Worm (Caenorhabditis elegans) whole organism, young adult: ENCODE results near the gene W06G6.9.
A peak's percentile ranks its signal among the peaks of the same experiment; 100 is the strongest.
"Not testable (repeated sequence)": the region's sequence is repeated elsewhere in the genome, so short reads cannot be mapped to it uniquely, and the experiment has no call there.

ENCODE experiments used
- F23B12.7 ChIP-seq: sonication (generic microtip); optimal IDR thresholded peaks from 2 replicates; lab custom pipeline; 2017; ENCODE audit warnings: missing genetic modification characterization, mild to moderate bottlenecking, missing compliant biosample characterization, antibody characterized with exemption, moderate library complexity; ENCODE audit not compliant: insufficient read depth
- F33H1.4 ChIP-seq: fragments of 200-800 bp; sonication (Bioruptor generic); IDR thresholded peaks from 2 replicates; pipeline ENCODE4 v1.3.6; 2022; ENCODE audit warnings: missing genetic modification reagents, missing genetic modification characterization, missing compliant biosample characterization
- F37B4.10 ChIP-seq: fragments of 200-800 bp; sonication (Bioruptor generic); IDR thresholded peaks from 2 replicates; pipeline ENCODE4 v1.3.6; 2022; ENCODE audit warnings: missing genetic modification characterization, missing compliant biosample characterization
- F49E8.2 ChIP-seq: sonication (generic microtip); optimal IDR thresholded peaks from 3 replicates; lab custom pipeline; 2017; ENCODE audit warnings: missing genetic modification characterization, mild to moderate bottlenecking, missing compliant biosample characterization, antibody characterized with exemption, moderate library complexity; ENCODE audit not compliant: insufficient read depth
- F52B5.7 ChIP-seq: sonication (generic microtip); optimal IDR thresholded peaks from 2 replicates; lab custom pipeline; 2016; ENCODE audit warnings: mild to moderate bottlenecking, missing genetic modification characterization, missing compliant biosample characterization
- F57A8.1 ChIP-seq: fragments of 200-800 bp; sonication (Bioruptor generic); optimal IDR thresholded peaks from 2 replicates; lab custom pipeline; 2018; ENCODE audit warnings: mild to moderate bottlenecking, missing genetic modification characterization, moderate library complexity, missing compliant biosample characterization
- K12H6.12 ChIP-seq: fragments of 200-800 bp; sonication (Bioruptor generic); optimal IDR thresholded peaks from 2 replicates; lab custom pipeline; 2018; ENCODE audit warnings: mild to moderate bottlenecking, missing genetic modification characterization, missing compliant biosample characterization
- T07F8.4 ChIP-seq: sonication (generic microtip); optimal IDR thresholded peaks from 2 replicates; lab custom pipeline; 2016; ENCODE audit warnings: mild to moderate bottlenecking, missing genetic modification characterization, moderate library complexity, missing compliant biosample characterization
- Y56A3A.18 ChIP-seq: fragments of 200-800 bp; sonication (Bioruptor generic); IDR thresholded peaks from 2 replicates; pipeline ENCODE4 v1.3.6; 2022; ENCODE audit warnings: missing genetic modification reagents, missing genetic modification characterization, missing compliant biosample characterization
- Y67H2A.10 ChIP-seq: fragments of 200-800 bp; sonication (Bioruptor generic); conservative IDR thresholded peaks from 2 replicates; pipeline ENCODE4 v1.3.6; 2022; ENCODE audit warnings: missing genetic modification reagents, missing genetic modification characterization, missing compliant biosample characterization
- Y95B8A.8 ChIP-seq: fragments of 200-800 bp; sonication (Bioruptor generic); IDR thresholded peaks from 2 replicates; pipeline ENCODE4 v1.3.6; 2022; ENCODE audit warnings: missing genetic modification reagents, missing genetic modification characterization, missing compliant biosample characterization
- ZK185.1 ChIP-seq: sonication (generic microtip); optimal IDR thresholded peaks from 2 replicates; lab custom pipeline; 2016; ENCODE audit warnings: mild to moderate bottlenecking, missing genetic modification characterization, missing compliant biosample characterization; ENCODE audit not compliant: poor library complexity, severe bottlenecking
- akir-1 ChIP-seq: fragments of 200-800 bp; sonication (Bioruptor generic); optimal IDR thresholded peaks from 2 replicates; lab custom pipeline; 2018; ENCODE audit warnings: mild to moderate bottlenecking, missing genetic modification characterization, moderate library complexity, missing compliant biosample characterization
- bed-2 ChIP-seq: fragments of 200-800 bp; sonication (Bioruptor generic); IDR thresholded peaks from 2 replicates; pipeline ENCODE4 v1.3.6; 2022; ENCODE audit warnings: missing genetic modification reagents, missing genetic modification characterization, missing compliant biosample characterization
- cebp-2 ChIP-seq: fragments of 200-800 bp; sonication (Bioruptor generic); IDR thresholded peaks from 2 replicates; pipeline ENCODE4 v1.3.6; 2022; ENCODE audit warnings: missing genetic modification characterization, missing compliant biosample characterization
- egl-18 ChIP-seq: fragments of 200-800 bp; sonication (Bioruptor generic); IDR thresholded peaks from 2 replicates; pipeline ENCODE4 v1.3.6; 2022; ENCODE audit warnings: missing genetic modification reagents, missing genetic modification characterization, missing compliant biosample characterization
- fkh-3 ChIP-seq: sonication (generic microtip); optimal IDR thresholded peaks from 2 replicates; lab custom pipeline; 2016; ENCODE audit warnings: mild to moderate bottlenecking, missing genetic modification characterization, missing compliant biosample characterization
- hlh-26 ChIP-seq: fragments of 200-800 bp; sonication (Bioruptor generic); conservative IDR thresholded peaks from 2 replicates; pipeline ENCODE4 v1.3.6; 2022; ENCODE audit warnings: missing genetic modification reagents, missing genetic modification characterization, missing compliant biosample characterization
- hmg-1.2 ChIP-seq: fragments of 200-800 bp; sonication (Bioruptor generic); IDR thresholded peaks from 2 replicates; pipeline ENCODE4 v1.3.6; 2022; ENCODE audit warnings: missing genetic modification reagents, missing genetic modification characterization, missing compliant biosample characterization
- hmg-20 ChIP-seq: fragments of 200-800 bp; sonication (Bioruptor generic); IDR thresholded peaks from 2 replicates; pipeline ENCODE4 v1.3.6; 2022; ENCODE audit warnings: missing genetic modification reagents, missing genetic modification characterization, missing compliant biosample characterization
- lag-1 ChIP-seq: fragments of 200-800 bp; sonication (Bioruptor generic); IDR thresholded peaks from 2 replicates; pipeline ENCODE4 v1.3.6; 2022; ENCODE audit warnings: missing genetic modification reagents, missing genetic modification characterization, missing compliant biosample characterization
- let-607 ChIP-seq, 2 experiments: fragments of 200-800 bp in 1 of 2; sonication (Bioruptor generic) in 1 of 2; sonication (generic microtip) in 1 of 2; optimal IDR thresholded peaks; 2 replicates each; lab custom pipeline; 2016 to 2018; ENCODE audit warnings: mild to moderate bottlenecking in 2 of 2, missing compliant biosample characterization in 2 of 2, missing genetic modification characterization in 2 of 2, moderate library complexity in 2 of 2, missing genotype in 1 of 2
- lin-54 ChIP-seq: fragments of 200-800 bp; sonication (Bioruptor generic); optimal IDR thresholded peaks from 2 replicates; lab custom pipeline; 2018; ENCODE audit warnings: mild to moderate bottlenecking, missing genetic modification characterization, missing compliant biosample characterization
- lir-1 ChIP-seq: fragments of 200-800 bp; sonication (Bioruptor generic); conservative IDR thresholded peaks from 2 replicates; pipeline ENCODE4 v1.3.6; 2022; ENCODE audit warnings: missing genetic modification reagents, missing genetic modification characterization, missing compliant biosample characterization
- lsy-27 ChIP-seq: sonication (generic microtip); optimal IDR thresholded peaks from 2 replicates; lab custom pipeline; 2017; ENCODE audit warnings: missing genetic modification characterization, mild to moderate bottlenecking, missing compliant biosample characterization, antibody characterized with exemption, missing genotype, borderline replicate concordance; ENCODE audit not compliant: insufficient read depth
- mcd-1 ChIP-seq: fragments of 200-800 bp; sonication (Bioruptor generic); IDR thresholded peaks from 2 replicates; pipeline ENCODE4 v1.3.6; 2022; ENCODE audit warnings: missing genetic modification reagents, missing genetic modification characterization, missing compliant biosample characterization
- mel-28 ChIP-seq: sonication (generic microtip); optimal IDR thresholded peaks from 2 replicates; lab custom pipeline; 2016; ENCODE audit warnings: borderline replicate concordance, mild to moderate bottlenecking, missing genetic modification characterization, missing compliant biosample characterization
- mes-4 ChIP-seq: sonication (generic microtip); optimal IDR thresholded peaks from 2 replicates; lab custom pipeline; 2016; ENCODE audit warnings: missing genotype, missing genetic modification characterization, missing compliant biosample characterization
- nfyb-1 ChIP-seq: fragments of 200-800 bp; sonication (Bioruptor generic); IDR thresholded peaks from 2 replicates; pipeline ENCODE4 v1.3.6; 2022; ENCODE audit warnings: missing genetic modification reagents, missing genetic modification characterization, missing compliant biosample characterization
- nhr-120 ChIP-seq: fragments of 200-800 bp; sonication (Bioruptor generic); IDR thresholded peaks from 2 replicates; pipeline ENCODE4 v1.3.6; 2022; ENCODE audit warnings: missing genetic modification characterization, missing compliant biosample characterization
- pha-4 ChIP-seq: fragments of 150-350 bp; sonication (generic microtip); optimal IDR thresholded peaks from 2 replicates; lab custom pipeline; 2014; ENCODE audit warnings: missing biosample characterization, missing genetic modification reagents, missing genetic modification characterization
- repo-1 ChIP-seq: sonication (generic microtip); optimal IDR thresholded peaks from 2 replicates; lab custom pipeline; 2017; ENCODE audit warnings: mild to moderate bottlenecking, missing genetic modification characterization, missing compliant biosample characterization
- rpc-1 ChIP-seq, 2 experiments: fragments of 150-350 bp in 1 of 2; sonication (generic microtip) in 1 of 2; optimal IDR thresholded peaks; 2 replicates each; lab custom pipeline; 2014 to 2018; ENCODE audit warnings: missing biosample characterization in 1 of 2, missing genetic modification characterization in 1 of 2, missing genetic modification reagents in 1 of 2, missing genotype in 1 of 2
- snpc-1.1 ChIP-seq: sonication (generic microtip); optimal IDR thresholded peaks from 2 replicates; lab custom pipeline; 2017; ENCODE audit warnings: missing genetic modification characterization, mild to moderate bottlenecking, missing compliant biosample characterization, antibody characterized with exemption, moderate library complexity, missing genotype, missing genetic modification reagents; ENCODE audit not compliant: insufficient read depth
- snpc-1.3 ChIP-seq: sonication (generic microtip); optimal IDR thresholded peaks from 2 replicates; lab custom pipeline; 2017; ENCODE audit warnings: missing genetic modification characterization, mild to moderate bottlenecking, missing compliant biosample characterization, antibody characterized with exemption, moderate library complexity, missing genotype, missing genetic modification reagents; ENCODE audit not compliant: insufficient read depth
- snpc-3.4 ChIP-seq: sonication (generic microtip); optimal IDR thresholded peaks from 2 replicates; lab custom pipeline; 2017; ENCODE audit warnings: missing genetic modification characterization, mild to moderate bottlenecking, missing compliant biosample characterization, antibody characterized with exemption, moderate library complexity, missing genotype, missing genetic modification reagents
- sptf-2 ChIP-seq: fragments of 200-800 bp; sonication (Bioruptor generic); optimal IDR thresholded peaks from 2 replicates; lab custom pipeline; 2018; ENCODE audit warnings: mild to moderate bottlenecking, missing genetic modification characterization, missing compliant biosample characterization
- tlf-1 ChIP-seq: fragments of 200-800 bp; sonication (Bioruptor generic); optimal IDR thresholded peaks from 2 replicates; lab custom pipeline; 2018; ENCODE audit warnings: mild to moderate bottlenecking, missing genetic modification characterization, missing compliant biosample characterization
- ztf-3 ChIP-seq: fragments of 200-800 bp; sonication (Bioruptor generic); optimal IDR thresholded peaks from 2 replicates; lab custom pipeline; 2018; ENCODE audit warnings: mild to moderate bottlenecking, missing genetic modification characterization, missing compliant biosample characterization

The W06G6.9 gene

DNA sequence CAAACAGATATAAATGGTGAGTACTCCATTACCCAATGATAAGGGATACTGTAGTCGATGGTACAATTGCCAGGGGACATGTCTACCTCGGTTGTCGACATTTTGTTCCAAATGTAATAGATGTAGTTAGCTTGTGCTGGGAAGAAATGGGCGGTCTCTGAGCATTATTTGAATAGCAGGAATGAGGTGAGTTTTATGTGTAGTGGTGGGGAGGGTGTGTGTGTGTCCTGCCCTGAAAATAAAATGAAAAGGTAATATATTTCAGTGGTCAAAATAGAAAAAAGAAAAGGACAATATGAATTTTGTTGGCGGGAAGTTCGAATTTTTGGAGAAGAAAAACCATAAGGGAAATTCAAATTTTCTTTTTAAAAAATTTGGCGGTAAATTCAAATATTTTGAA, 14.5 kb upstream of the W06G6.9 start, which contains the start of gene Y70C5B.2:
Gene Y70C5B.2 (minus strand): TSS at position 101 of the 400 bp plus-strand sequence.
- not testable (repeated sequence) for TF ChIP-seq egl-18 (GFP tag; lab: Robert Waterston, UW); mes-4; lsy-27 (tag; lab: Kevin White, UChicago)

DNA sequence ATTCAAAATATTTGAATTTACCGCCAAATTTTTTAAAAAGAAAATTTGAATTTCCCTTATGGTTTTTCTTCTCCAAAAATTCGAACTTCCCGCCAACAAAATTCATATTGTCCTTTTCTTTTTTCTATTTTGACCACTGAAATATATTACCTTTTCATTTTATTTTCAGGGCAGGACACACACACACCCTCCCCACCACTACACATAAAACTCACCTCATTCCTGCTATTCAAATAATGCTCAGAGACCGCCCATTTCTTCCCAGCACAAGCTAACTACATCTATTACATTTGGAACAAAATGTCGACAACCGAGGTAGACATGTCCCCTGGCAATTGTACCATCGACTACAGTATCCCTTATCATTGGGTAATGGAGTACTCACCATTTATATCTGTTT, 8.0 kb upstream of the W06G6.9 start, which contains the start of gene W06G6.15:
Gene W06G6.15 (plus strand): TSS at position 301 of the 400 bp plus-strand sequence.
- TF ChIP-seq T07F8.4 (tag; lab: Kevin White, UChicago); mcd-1 (GFP tag; lab: Robert Waterston, UW); fkh-3: not testable (repeated sequence)

DNA sequence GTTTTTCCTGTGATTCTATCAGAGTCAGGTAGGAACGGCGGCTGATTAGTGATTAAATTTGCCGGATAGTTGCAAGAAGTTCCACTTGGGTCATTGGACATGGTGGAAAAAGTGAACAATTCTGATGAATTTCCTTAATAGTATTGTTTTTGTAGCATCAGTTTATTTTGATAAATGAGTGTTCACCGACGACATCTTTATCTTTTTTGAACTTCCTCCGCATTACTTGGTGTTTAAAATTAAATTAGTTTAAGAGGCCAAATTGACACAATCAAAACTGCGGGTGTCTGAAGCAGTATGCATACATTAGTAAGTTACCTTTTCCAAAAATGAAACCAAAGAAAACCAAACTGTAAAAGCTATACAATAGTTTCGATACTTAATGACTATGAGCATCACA, 2.9 kb upstream of the W06G6.9 start, which contains the start of gene W06G6.11:
Gene W06G6.11 (minus strand): TSS at position 101 of the 400 bp plus-strand sequence.
- not testable (repeated sequence) for TF ChIP-seq F49E8.2 (tag; lab: Kevin White, UChicago); F23B12.7; snpc-1.3 (tag; lab: Kevin White, UChicago)

DNA sequence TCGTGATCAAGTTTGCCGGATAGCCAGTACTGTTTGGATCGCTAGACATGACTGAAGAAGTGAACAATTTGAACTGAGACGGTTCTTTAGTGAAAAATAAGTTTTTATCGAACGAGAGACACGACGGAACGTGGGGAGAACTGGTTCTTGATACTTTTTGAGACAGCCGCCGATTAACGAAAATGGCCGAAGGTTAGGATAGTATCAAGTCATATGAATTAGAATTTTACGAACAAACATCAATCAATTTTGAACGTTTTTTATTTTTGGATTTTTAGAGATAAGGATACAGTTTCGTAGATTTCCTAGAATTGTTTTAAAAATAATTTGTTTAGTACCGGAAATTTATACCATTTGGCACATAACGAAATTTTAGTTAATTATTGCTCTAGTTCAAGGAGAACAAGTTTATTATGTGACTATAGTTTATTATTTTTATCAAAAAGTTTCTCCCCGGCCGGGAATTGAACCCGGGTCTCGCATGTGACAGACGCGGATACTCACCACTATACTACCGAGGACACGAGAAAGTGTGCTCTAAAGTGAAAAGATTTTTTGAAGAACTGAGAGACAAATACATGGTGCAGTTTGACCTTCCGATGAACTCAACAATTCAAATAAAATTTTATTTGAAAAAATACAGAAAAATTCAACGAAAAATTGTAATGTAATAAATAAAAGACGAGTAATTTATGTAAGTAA, 2.2 kb upstream of the W06G6.9 start, which contains the start of gene W06G6.20:
Gene W06G6.20 (minus strand): TSS at position 51 of the 702 bp plus-strand sequence.
- TF ChIP-seq let-607 (tag; optimal IDR thresholded peaks at IDR 0.05; lab: Kevin White, UChicago): peak in 1 of 2 experiments; percentile 44
- 0 out of 2 replicates have a peak, but pooled peaks have one; percentile 47 for TF ChIP-seq nfyb-1 (GFP tag; lab: Robert Waterston, UW)
- TF ChIP-seq Y95B8A.8 (GFP tag; lab: Robert Waterston, UW): no peak
- peak; percentile 50; the same call in 1 of the 2 replicates for TF ChIP-seq hmg-1.2
- no peak for TF ChIP-seq F52B5.7
- TF ChIP-seq lag-1 (GFP tag; lab: Robert Waterston, UW): no peak
- no peak for TF ChIP-seq F33H1.4 (GFP tag; lab: Robert Waterston, UW)
- no peak for TF ChIP-seq pha-4 (tag; lab: Kevin White, UChicago)
- no peak for TF ChIP-seq bed-2 (GFP tag; lab: Robert Waterston, UW)
- TF ChIP-seq rpc-1 (optimal IDR thresholded peaks at IDR 0.05; lab: Kevin White, UChicago): peak; percentile 71
- TF ChIP-seq rpc-1 (tag; optimal IDR thresholded peaks at IDR 0.05; lab: Kevin White, UChicago): peak; percentile 90
- TF ChIP-seq akir-1 (GFP tag; lab: Kevin White, UChicago): no peak
- no peak for TF ChIP-seq hlh-26
- TF ChIP-seq snpc-3.4 (tag; lab: Kevin White, UChicago): peak; percentile 59
- TF ChIP-seq K12H6.12 (tag; lab: Kevin White, UChicago): no peak
- TF ChIP-seq sptf-2 (GFP tag; lab: Kevin White, UChicago): no peak
- no peak for TF ChIP-seq repo-1
- no peak for TF ChIP-seq nhr-120 (GFP tag; lab: Robert Waterston, UW)
- peak; percentile 10 for TF ChIP-seq lin-54
- TF ChIP-seq F37B4.10 (GFP tag; lab: Robert Waterston, UW): no peak
- no peak for TF ChIP-seq mel-28 (tag; lab: Kevin White, UChicago)
- TF ChIP-seq ZK185.1: peak; percentile 20
- TF ChIP-seq Y56A3A.18 (GFP tag; lab: Robert Waterston, UW): no peak
- no peak for TF ChIP-seq F57A8.1
- no peak for TF ChIP-seq tlf-1 (GFP tag; lab: Kevin White, UChicago)
- no peak for TF ChIP-seq egl-18 (GFP tag; lab: Robert Waterston, UW)
- TF ChIP-seq snpc-1.1: peak; percentile 75
- peak; percentile 40 for TF ChIP-seq T07F8.4 (tag; lab: Kevin White, UChicago)
- no peak for TF ChIP-seq cebp-2 (GFP tag; lab: Robert Waterston, UW)
- TF ChIP-seq hmg-20: no peak
- TF ChIP-seq ztf-3: no peak
- no peak for TF ChIP-seq lir-1
- no peak for TF ChIP-seq Y67H2A.10
